Worm (Caenorhabditis elegans): ENCODE measurements around the gene K01D12.10.

DNA sequence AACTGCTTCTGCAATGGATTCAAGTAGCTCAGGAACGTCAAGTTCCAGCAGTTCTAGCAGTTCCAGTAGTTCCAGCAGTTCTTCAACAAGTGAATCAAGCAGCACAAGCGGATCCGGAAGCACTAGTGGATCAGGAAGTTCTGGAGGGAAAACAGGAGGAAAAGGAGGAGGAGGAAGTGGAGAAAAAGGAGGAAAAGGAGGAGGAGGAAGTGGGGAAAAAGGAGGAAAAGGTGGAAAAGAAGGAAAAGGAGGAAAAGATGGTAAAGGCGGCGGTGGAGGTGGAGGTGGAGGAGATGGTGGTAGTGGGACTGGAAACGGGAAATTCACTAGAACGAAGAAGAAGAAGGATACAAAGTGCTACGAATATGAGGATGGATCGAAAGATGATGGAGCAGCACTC lies 485 bp downstream of the K01D12.10 start:
- TF ChIP-seq lin-11 (tag; optimal IDR thresholded peaks at IDR 0.05): no peak
- TF ChIP-seq ceh-6 (GFP tag; optimal IDR thresholded peaks at IDR 0.05): no peak
- TF ChIP-seq tbx-2 (tag; optimal IDR thresholded peaks at IDR 0.05): no peak
- no peak for TF ChIP-seq hlh-6 (tag; optimal IDR thresholded peaks at IDR 0.05)
- TF ChIP-seq hlh-13 (GFP tag; optimal IDR thresholded peaks at IDR 0.05): no peak
- TF ChIP-seq ceh-18 (tag; optimal IDR thresholded peaks at IDR 0.05): no peak
- no peak for TF ChIP-seq C38D4.7 (GFP tag; optimal IDR thresholded peaks at IDR 0.05)
- TF ChIP-seq dmd-4 (tag; optimal IDR thresholded peaks at IDR 0.05; ENCODE audit: borderline replicate concordance): no peak
- no peak for TF ChIP-seq ama-1 (optimal IDR thresholded peaks at IDR 0.05)
- TF ChIP-seq odd-2 (tag; optimal IDR thresholded peaks at IDR 0.05): no peak
- TF ChIP-seq sox-4 (tag; optimal IDR thresholded peaks at IDR 0.05): no peak
